Worm (Caenorhabditis elegans): ENCODE measurements around the gene nhr-40.

nhr-40 gene

DNA sequence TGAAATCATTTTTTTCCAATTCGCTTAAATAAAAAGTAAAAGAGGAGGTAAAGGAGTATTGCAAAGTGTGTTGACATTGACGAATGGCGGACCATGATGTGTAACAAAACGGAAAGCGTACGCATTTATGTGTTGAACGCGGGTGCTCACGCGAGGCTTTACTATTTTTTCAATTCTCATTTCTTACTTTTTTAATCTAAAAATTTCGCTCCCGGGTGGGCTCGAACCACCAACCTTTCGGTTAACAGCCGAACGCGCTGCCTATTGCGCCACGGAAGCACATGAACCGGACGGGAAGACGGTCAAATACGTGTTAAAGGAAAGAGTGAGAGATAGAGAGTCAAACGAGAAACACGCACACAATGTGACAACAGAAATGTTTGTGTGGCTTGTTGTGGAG, 44.5 kb upstream of the nhr-40 start (continued):
- TF ChIP-seq attf-4 (tag; optimal IDR thresholded peaks at IDR 0.05) = no peak
- peak; percentile 57 for TF ChIP-seq nhr-102 (tag; optimal IDR thresholded peaks at IDR 0.05)
- TF ChIP-seq F37D6.2 (tag; optimal IDR thresholded peaks at IDR 0.05) = peak; percentile 7
- TF ChIP-seq ceh-28 (tag; optimal IDR thresholded peaks at IDR 0.05) = no peak
- peak; percentile 69 for TF ChIP-seq dve-1 (tag; optimal IDR thresholded peaks at IDR 0.05; ENCODE audit: insufficient read depth)
- peak; percentile 11 for TF ChIP-seq nhr-111 (GFP tag; optimal IDR thresholded peaks at IDR 0.05)
- no peak for TF ChIP-seq unc-39 (tag; optimal IDR thresholded peaks at IDR 0.05)
- TF ChIP-seq cey-2 (tag; optimal IDR thresholded peaks at IDR 0.05; ENCODE audit: borderline replicate concordance, insufficient read depth) = no peak
- TF ChIP-seq egl-43 (GFP tag; IDR thresholded peaks at IDR 0.05) = peak; percentile 92
- peak; percentile 62 for TF ChIP-seq sdz-12 (GFP tag; optimal IDR thresholded peaks at IDR 0.05)
- peak; percentile 81 for TF ChIP-seq lim-7 (GFP tag; IDR thresholded peaks at IDR 0.05)
- peak; percentile 28; the same call in 1 of the 2 replicates for TF ChIP-seq set-16 (GFP tag; IDR thresholded peaks at IDR 0.05)
- TF ChIP-seq vab-7 (GFP tag; IDR thresholded peaks at IDR 0.05) = peak; percentile 87
- peak; percentile 83 for TF ChIP-seq ctbp-1 (GFP tag; IDR thresholded peaks at IDR 0.05)
- TF ChIP-seq mdl-1 (tag; optimal IDR thresholded peaks at IDR 0.05) = peak in 1 of 2 experiments; percentile 23
- TF ChIP-seq D1046.2 (GFP tag; IDR thresholded peaks at IDR 0.05) = no peak
- TF ChIP-seq mxl-3 (GFP tag; optimal IDR thresholded peaks at IDR 0.05) = no peak
- no peak for TF ChIP-seq daf-8 (GFP tag; IDR thresholded peaks at IDR 0.05)
- no peak for TF ChIP-seq ces-1 (GFP tag; optimal IDR thresholded peaks at IDR 0.05)
- TF ChIP-seq snpc-1.2 (GFP tag; IDR thresholded peaks at IDR 0.05) = peak; percentile 90
- TF ChIP-seq nhr-28 (tag; optimal IDR thresholded peaks at IDR 0.05) = peak; percentile 64
- TF ChIP-seq unc-130 (GFP tag; optimal IDR thresholded peaks at IDR 0.05) = peak; percentile 46
- peak; percentile 75 for TF ChIP-seq hlh-11 (tag; optimal IDR thresholded peaks at IDR 0.05)
- peak; percentile 7 for TF ChIP-seq spr-3 (GFP tag; optimal IDR thresholded peaks at IDR 0.05)
- TF ChIP-seq Y48G9A.11 (GFP tag; IDR thresholded peaks at IDR 0.05) = peak; percentile 77
- peak; percentile 75 for TF ChIP-seq nhr-11 (tag; optimal IDR thresholded peaks at IDR 0.05)
- TF ChIP-seq nhr-25 (tag; optimal IDR thresholded peaks at IDR 0.05; ENCODE audit: borderline replicate concordance, insufficient read depth) = no peak
- TF ChIP-seq T26A8.4 (GFP tag; IDR thresholded peaks at IDR 0.05) = peak; percentile 80
- peak; percentile 61 for TF ChIP-seq F10B5.3 (tag; optimal IDR thresholded peaks at IDR 0.05)
- TF ChIP-seq Y5F2A.4 (GFP tag; optimal IDR thresholded peaks at IDR 0.05) = peak; percentile 45
- TF ChIP-seq lin-1 (GFP tag; IDR thresholded peaks at IDR 0.05) = peak; percentile 91
- TF ChIP-seq zip-11 (GFP tag; IDR thresholded peaks at IDR 0.05) = 0 out of 2 replicates have a peak, but pooled peaks have one; percentile 64
- peak; percentile 94 for TF ChIP-seq hmg-1.1 (GFP tag; IDR thresholded peaks at IDR 0.05)
- peak; percentile 55 for TF ChIP-seq madf-9 (GFP tag; conservative IDR thresholded peaks at IDR 0.05)
- TF ChIP-seq zip-2 (tag; optimal IDR thresholded peaks at IDR 0.05) = peak; percentile 57
- TF ChIP-seq php-3 (GFP tag; IDR thresholded peaks at IDR 0.05) = peak; percentile 18; the same call in 1 of the 2 replicates
- TF ChIP-seq Y105C5A.15 (GFP tag; IDR thresholded peaks at IDR 0.05) = peak; percentile 46; the same call in 1 of the 2 replicates
- TF ChIP-seq zfp-2 (tag; optimal IDR thresholded peaks at IDR 0.05) = peak; percentile 26
- TF ChIP-seq duxl-1 (tag; optimal IDR thresholded peaks at IDR 0.05; ENCODE audit: poor library complexity) = peak; percentile 34
- peak; percentile 68 to 91; a peak in 2 of 4 replicates for TF ChIP-seq madf-5 (GFP tag; IDR thresholded peaks at IDR 0.05)
- TF ChIP-seq zag-1 (tag; optimal IDR thresholded peaks at IDR 0.05) = no peak
- TF ChIP-seq lir-3 (tag; optimal IDR thresholded peaks at IDR 0.05) = peak; percentile 74
- 0 out of 2 replicates have a peak, but pooled peaks have one; percentile 30 for TF ChIP-seq mxl-2 (GFP tag; conservative IDR thresholded peaks at IDR 0.05)
- TF ChIP-seq hlh-30 (tag; optimal IDR thresholded peaks at IDR 0.05; ENCODE audit: insufficient read depth) = peak; percentile 75
- TF ChIP-seq hif-1 (tag; optimal IDR thresholded peaks at IDR 0.05) = peak; percentile 43 to 68
- TF ChIP-seq snpc-4 (tag; optimal IDR thresholded peaks at IDR 0.05) = no peak
- peak; percentile 81 for TF ChIP-seq pha-4 (GFP tag; IDR thresholded peaks at IDR 0.05)
- no peak for TF ChIP-seq pha-4 (tag; optimal IDR thresholded peaks at IDR 0.05)
- TF ChIP-seq ztf-11 (tag; optimal IDR thresholded peaks at IDR 0.05) = no peak
- no peak for TF ChIP-seq tag-97 (GFP tag; IDR thresholded peaks at IDR 0.05)
